Worm (Caenorhabditis elegans) whole organism, L1 larva: Measurements from ENCODE around the gene M163.21.

Experiments
- C34B4.2 ChIP-seq: sonication (generic microtip); optimal IDR thresholded peaks from 2 replicates; lab custom pipeline; 2017; ENCODE audit warnings: mild to moderate bottlenecking, missing genetic modification characterization, missing compliant biosample characterization
- F16B12.6 ChIP-seq: fragments of 150-350 bp; optimal IDR thresholded peaks from 2 replicates; lab custom pipeline; 2014; ENCODE audit warnings: missing biosample characterization, missing genetic modification characterization
- aha-1 ChIP-seq: fragments of 150-350 bp; optimal IDR thresholded peaks from 2 replicates; lab custom pipeline; 2014; ENCODE audit warnings: missing biosample characterization, missing genetic modification characterization
- alr-1 ChIP-seq: fragments of 200-800 bp; sonication (Bioruptor generic); optimal IDR thresholded peaks from 2 replicates; lab custom pipeline; 2018; ENCODE audit warnings: borderline replicate concordance, mild to moderate bottlenecking, missing genetic modification characterization, missing compliant biosample characterization
- ama-1 ChIP-seq: fragments of 150-350 bp; optimal IDR thresholded peaks from 2 replicates; lab custom pipeline; 2014
- blmp-1 ChIP-seq: fragments of 150-350 bp; optimal IDR thresholded peaks from 2 replicates; lab custom pipeline; 2014; ENCODE audit warnings: missing biosample characterization, missing genetic modification characterization
- ceh-63 ChIP-seq: fragments of 200-800 bp; sonication (Bioruptor generic); optimal IDR thresholded peaks from 2 replicates; lab custom pipeline; 2018; ENCODE audit warnings: mild to moderate bottlenecking, missing genetic modification characterization, missing compliant biosample characterization
- ceh-82 ChIP-seq, 3 experiments: fragments of 150-350 bp in 1 of 3; sonication (generic microtip) in 2 of 3; optimal IDR thresholded peaks; 2 replicates each; lab custom pipeline; 2014 to 2017; ENCODE audit warnings: missing biosample characterization in 3 of 3, missing genetic modification characterization in 3 of 3
- ceh-88 ChIP-seq: fragments of 200-800 bp; sonication (Bioruptor generic); IDR thresholded peaks from 2 replicates; pipeline ENCODE4 v1.3.6; 2022; ENCODE audit warnings: missing genetic modification characterization, missing compliant biosample characterization
- ceh-90 ChIP-seq: sonication (generic microtip); optimal IDR thresholded peaks from 2 replicates; lab custom pipeline; 2016; ENCODE audit warnings: missing genetic modification characterization, missing compliant biosample characterization
- efl-3 ChIP-seq: fragments of 200-800 bp; sonication (Bioruptor generic); optimal IDR thresholded peaks from 2 replicates; lab custom pipeline; 2018; ENCODE audit warnings: mild to moderate bottlenecking, missing genetic modification characterization, missing compliant biosample characterization
- egl-13 ChIP-seq: sonication (generic microtip); optimal IDR thresholded peaks from 2 replicates; lab custom pipeline; 2016; ENCODE audit warnings: missing genotype, missing genetic modification reagents, missing genetic modification characterization, missing compliant biosample characterization
- egl-27 ChIP-seq, 2 experiments: fragments of 150-350 bp in 1 of 2; sonication (generic microtip); optimal IDR thresholded peaks; 3 replicates each; lab custom pipeline; 2017 to 2018; ENCODE audit warnings: missing biosample characterization in 2 of 2, missing genetic modification characterization in 2 of 2, missing genetic modification reagents in 2 of 2
- ets-5 ChIP-seq: fragments of 200-800 bp; sonication (Bioruptor generic); IDR thresholded peaks from 2 replicates; pipeline ENCODE4 v1.3.6; 2022; ENCODE audit warnings: missing genetic modification characterization, missing compliant biosample characterization
- fkh-10 ChIP-seq: sonication (generic microtip); optimal IDR thresholded peaks from 2 replicates; lab custom pipeline; 2017; ENCODE audit warnings: missing biosample characterization, missing genetic modification reagents, missing genetic modification characterization
- fos-1 ChIP-seq: fragments of 150-350 bp; optimal IDR thresholded peaks from 2 replicates; lab custom pipeline; 2014; ENCODE audit warnings: missing biosample characterization, missing genetic modification characterization
- grh-1 ChIP-seq: fragments of 200-800 bp; sonication (Bioruptor generic); IDR thresholded peaks from 2 replicates; pipeline ENCODE4 v1.3.6; 2022; ENCODE audit warnings: missing genetic modification reagents, missing genetic modification characterization, missing compliant biosample characterization
- hlh-17 ChIP-seq: fragments of 200-800 bp; sonication (Bioruptor generic); optimal IDR thresholded peaks from 2 replicates; lab custom pipeline; 2018; ENCODE audit warnings: missing genetic modification characterization, mild to moderate bottlenecking, missing compliant biosample characterization, moderate library complexity, borderline replicate concordance
- hlh-4 ChIP-seq: sonication (generic microtip); optimal IDR thresholded peaks from 2 replicates; lab custom pipeline; 2016; ENCODE audit warnings: mild to moderate bottlenecking, missing genetic modification characterization, missing compliant biosample characterization
- hpl-2 ChIP-seq: fragments of 150-350 bp; optimal IDR thresholded peaks from 2 replicates; lab custom pipeline; 2014; ENCODE audit warnings: missing biosample characterization, missing genetic modification reagents, missing genetic modification characterization
- isw-1 ChIP-seq: fragments of 200-800 bp; sonication (Bioruptor generic); IDR thresholded peaks from 2 replicates; pipeline ENCODE4 v1.3.6; 2022; ENCODE audit warnings: missing genetic modification characterization, missing compliant biosample characterization
- lin-13 ChIP-seq: fragments of 150-350 bp; optimal IDR thresholded peaks from 2 replicates; lab custom pipeline; 2014; ENCODE audit warnings: missing biosample characterization, missing genetic modification reagents, missing genetic modification characterization
- lin-14 ChIP-seq: fragments of 200-800 bp; sonication (Bioruptor generic); optimal IDR thresholded peaks from 2 replicates; lab custom pipeline; 2018; ENCODE audit warnings: mild to moderate bottlenecking, missing genetic modification characterization, moderate library complexity, missing compliant biosample characterization
- lin-15B ChIP-seq: fragments of 150-350 bp; sonication (generic microtip); optimal IDR thresholded peaks from 3 replicates; lab custom pipeline; 2014; ENCODE audit warnings: missing biosample characterization, missing genetic modification characterization
- lin-35 ChIP-seq, 2 experiments: fragments of 150-350 bp; optimal IDR thresholded peaks; 2 replicates each; lab custom pipeline; 2014; ENCODE audit warnings: missing biosample characterization in 2 of 2, missing genetic modification characterization in 2 of 2, missing genetic modification reagents in 2 of 2
- lin-39 ChIP-seq: fragments of 150-350 bp; optimal IDR thresholded peaks from 2 replicates; lab custom pipeline; 2014; ENCODE audit warnings: missing biosample characterization, missing genetic modification reagents, missing genetic modification characterization
- lsy-2 ChIP-seq, 2 experiments: fragments of 150-350 bp; optimal IDR thresholded peaks; 2 replicates each; lab custom pipeline; 2014; ENCODE audit warnings: missing biosample characterization in 2 of 2, missing genetic modification characterization in 2 of 2
- mdl-1 ChIP-seq, 2 experiments: fragments of 150-350 bp; optimal IDR thresholded peaks; 2 replicates each; lab custom pipeline; 2014 to 2017; ENCODE audit warnings: missing biosample characterization in 2 of 2, missing genetic modification characterization in 2 of 2, inconsistent platforms in 1 of 2
- nhr-11 ChIP-seq: fragments of 150-350 bp; optimal IDR thresholded peaks from 2 replicates; lab custom pipeline; 2014; ENCODE audit warnings: missing biosample characterization, missing genetic modification characterization
- nhr-12 ChIP-seq: sonication (generic microtip); optimal IDR thresholded peaks from 2 replicates; lab custom pipeline; 2017; ENCODE audit warnings: missing biosample characterization, missing genetic modification characterization
- nhr-19 ChIP-seq: fragments of 200-800 bp; sonication (Bioruptor generic); conservative IDR thresholded peaks from 2 replicates; pipeline ENCODE4 v1.3.6; 2022; ENCODE audit warnings: missing genetic modification characterization, missing compliant biosample characterization
- nhr-20 ChIP-seq: sonication (generic microtip); optimal IDR thresholded peaks from 2 replicates; lab custom pipeline; 2016; ENCODE audit warnings: mild to moderate bottlenecking, missing genetic modification characterization, missing compliant biosample characterization
- nhr-47 ChIP-seq: sonication (generic microtip); optimal IDR thresholded peaks from 2 replicates; lab custom pipeline; 2016; ENCODE audit warnings: mild to moderate bottlenecking, missing genetic modification characterization, moderate library complexity, missing compliant biosample characterization
- nhr-71 ChIP-seq: sonication (generic microtip); optimal IDR thresholded peaks from 2 replicates; lab custom pipeline; 2016; ENCODE audit warnings: mild to moderate bottlenecking, missing genetic modification characterization, moderate library complexity, missing compliant biosample characterization
- nhr-76 ChIP-seq: sonication (generic microtip); optimal IDR thresholded peaks from 2 replicates; lab custom pipeline; 2017; ENCODE audit warnings: missing biosample characterization, missing genetic modification characterization
- nhr-84 ChIP-seq: sonication (generic microtip); optimal IDR thresholded peaks from 2 replicates; lab custom pipeline; 2017; ENCODE audit warnings: missing biosample characterization, missing genetic modification characterization
- nhr-85 ChIP-seq: sonication (generic microtip); peaks from one replicate; lab custom pipeline; 2016; ENCODE audit warnings: missing genetic modification characterization, inconsistent platforms, missing compliant biosample characterization
- pqm-1 ChIP-seq: sonication (generic microtip); optimal IDR thresholded peaks from 3 replicates; lab custom pipeline; 2017; ENCODE audit warnings: missing biosample characterization, missing genetic modification characterization
- rnt-1 ChIP-seq: sonication (generic microtip); optimal IDR thresholded peaks from 2 replicates; lab custom pipeline; 2016; ENCODE audit warnings: mild to moderate bottlenecking, missing genetic modification characterization, moderate library complexity, missing compliant biosample characterization
- snpc-4 ChIP-seq: fragments of 150-350 bp; optimal IDR thresholded peaks from 2 replicates; lab custom pipeline; 2014; ENCODE audit warnings: missing biosample characterization, missing genetic modification characterization
- sox-4 ChIP-seq: sonication (generic microtip); optimal IDR thresholded peaks from 2 replicates; lab custom pipeline; 2016; ENCODE audit warnings: missing genetic modification characterization, missing compliant biosample characterization
- sptf-1 ChIP-seq: fragments of 150-350 bp; optimal IDR thresholded peaks from 2 replicates; lab custom pipeline; 2014; ENCODE audit warnings: missing biosample characterization, missing genetic modification characterization
- sup-37 ChIP-seq: fragments of 200-800 bp; sonication (Bioruptor generic); optimal IDR thresholded peaks from 2 replicates; lab custom pipeline; 2018; ENCODE audit warnings: mild to moderate bottlenecking, missing genetic modification characterization, missing compliant biosample characterization
- swsn-7 ChIP-seq: sonication (generic microtip); optimal IDR thresholded peaks from 2 replicates; lab custom pipeline; 2016; ENCODE audit warnings: missing genetic modification characterization, missing compliant biosample characterization
- unc-130 ChIP-seq: fragments of 150-350 bp; optimal IDR thresholded peaks from 2 replicates; lab custom pipeline; 2017; ENCODE audit warnings: missing biosample characterization, missing genetic modification characterization, inconsistent platforms
- unc-62 ChIP-seq: fragments of 150-350 bp; optimal IDR thresholded peaks from 2 replicates; lab custom pipeline; 2014; ENCODE audit warnings: missing biosample characterization, missing genetic modification reagents, missing genetic modification characterization
- unc-86 ChIP-seq: sonication (generic microtip); optimal IDR thresholded peaks from 2 replicates; lab custom pipeline; 2016; ENCODE audit warnings: missing genetic modification characterization, missing compliant biosample characterization
- xbp-1 ChIP-seq: sonication (generic microtip); optimal IDR thresholded peaks from 2 replicates; lab custom pipeline; 2016; ENCODE audit warnings: missing genetic modification characterization, missing compliant biosample characterization
- zag-1 ChIP-seq: fragments of 150-350 bp; optimal IDR thresholded peaks from 2 replicates; lab custom pipeline; 2014; ENCODE audit warnings: missing biosample characterization, missing genetic modification characterization
- ztf-11 ChIP-seq, 2 experiments: sonication (generic microtip); optimal IDR thresholded peaks; 2 replicates each; lab custom pipeline; 2016 to 2017; ENCODE audit warnings: missing genetic modification characterization in 2 of 2, missing biosample characterization in 1 of 2, missing compliant biosample characterization in 1 of 2
- ztf-4 ChIP-seq: fragments of 150-350 bp; optimal IDR thresholded peaks from 2 replicates; lab custom pipeline; 2014; ENCODE audit warnings: missing biosample characterization, missing genetic modification characterization

Gene M163.21

DNA sequence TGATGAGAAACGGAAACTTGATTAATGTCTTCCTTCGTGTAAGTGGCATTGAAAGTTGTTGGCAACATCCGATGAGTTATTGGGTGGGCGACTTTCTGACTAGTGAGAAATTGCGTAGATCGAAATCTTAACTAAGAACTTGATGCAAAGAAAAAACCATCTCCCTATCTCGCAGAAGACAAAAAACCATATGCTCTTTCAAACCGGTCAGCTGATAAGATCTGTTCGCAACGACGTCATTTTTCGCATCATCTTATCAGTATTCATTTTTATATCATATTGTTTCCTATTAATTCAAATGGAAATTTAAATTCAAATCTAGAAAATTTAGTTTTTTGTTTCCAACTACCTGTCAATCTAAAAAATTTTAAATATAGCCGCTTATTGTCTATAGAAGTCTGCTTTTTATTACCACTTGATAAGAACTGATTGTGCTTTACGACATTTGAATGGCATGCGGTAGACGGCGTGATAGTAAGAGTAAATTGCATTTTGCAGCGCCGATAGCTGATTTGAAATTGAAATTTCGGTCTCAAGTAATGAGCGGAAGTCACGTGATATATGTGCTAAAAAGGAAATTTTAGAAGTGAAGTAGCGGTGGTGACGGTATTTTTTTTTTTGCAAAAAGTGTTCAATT, 33.9 kb downstream of the M163.21 start (continued):
- TF ChIP-seq nhr-19 (GFP tag; lab: Robert Waterston, UW): peak; percentile 7; the same call in 1 of the 2 replicates
- no peak for TF ChIP-seq hlh-4 (tag; lab: Kevin White, UChicago)

DNA sequence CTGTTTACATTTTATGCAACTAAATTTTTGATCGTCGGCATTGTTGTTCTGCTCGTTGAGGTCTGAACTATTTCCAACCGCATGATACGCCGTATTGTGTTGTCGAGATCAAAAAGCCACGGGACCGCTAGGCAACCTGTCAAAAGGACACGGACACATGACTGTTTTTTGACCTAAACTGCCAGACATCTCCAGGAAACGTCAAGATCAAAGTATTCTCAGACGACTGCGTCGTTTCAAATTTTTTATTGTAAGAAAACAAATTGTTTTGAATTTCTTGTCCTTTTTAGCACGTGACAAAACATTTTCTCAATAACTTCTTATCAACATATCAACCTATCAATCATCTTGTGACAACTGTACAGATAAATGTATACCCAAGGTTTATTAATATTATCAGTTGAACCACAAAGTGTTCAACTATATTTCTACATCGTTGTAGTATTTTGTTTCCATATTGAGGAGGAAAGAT, 35.5 kb downstream of the M163.21 start:
- TF ChIP-seq swsn-7 (tag; lab: Kevin White, UChicago): no peak
- TF ChIP-seq egl-27 (tag; optimal IDR thresholded peaks at IDR 0.05; lab: Kevin White, UChicago): no peak
- TF ChIP-seq F16B12.6 (tag; lab: Kevin White, UChicago): no peak
- peak in 1 of 2 experiments; percentile 78 for TF ChIP-seq mdl-1 (tag; optimal IDR thresholded peaks at IDR 0.05; lab: Kevin White, UChicago)
- peak; percentile 28 for TF ChIP-seq pqm-1 (tag; lab: Kevin White, UChicago)
- TF ChIP-seq rnt-1 (tag; lab: Kevin White, UChicago): peak; percentile 10
- TF ChIP-seq efl-3 (GFP tag; lab: Kevin White, UChicago): no peak
- no peak for TF ChIP-seq lin-39
- TF ChIP-seq unc-62 (GFP tag; lab: Kevin White, UChicago): no peak
- TF ChIP-seq nhr-20 (tag; lab: Kevin White, UChicago): peak; percentile 92
- TF ChIP-seq ztf-4 (tag; lab: Kevin White, UChicago): no peak
- no peak for TF ChIP-seq hlh-4 (tag; lab: Kevin White, UChicago)
- no peak for TF ChIP-seq zag-1
- peak; percentile 98 for TF ChIP-seq nhr-85
- TF ChIP-seq nhr-47: peak; percentile 63
- no peak for TF ChIP-seq egl-13
- TF ChIP-seq snpc-4 (tag; lab: Kevin White, UChicago): no peak
- TF ChIP-seq nhr-76 (tag; lab: Kevin White, UChicago): no peak
- TF ChIP-seq fos-1 (tag; lab: Kevin White, UChicago): peak; percentile 21
- TF ChIP-seq ama-1 (lab: Kevin White, UChicago): no peak
- no peak for TF ChIP-seq sup-37 (GFP tag; lab: Kevin White, UChicago)
- TF ChIP-seq unc-86: no peak
- TF ChIP-seq nhr-12 (tag; lab: Kevin White, UChicago): no peak
- no peak for TF ChIP-seq lin-15B (tag; lab: Kevin White, UChicago)
- no peak for TF ChIP-seq nhr-84 (tag; lab: Kevin White, UChicago)
- TF ChIP-seq ceh-90 (tag; lab: Kevin White, UChicago): no peak
- TF ChIP-seq ceh-63: peak; percentile 19
- no peak for TF ChIP-seq isw-1 (GFP tag; lab: Robert Waterston, UW)
- TF ChIP-seq ceh-88: no peak
- TF ChIP-seq ets-5 (GFP tag; lab: Robert Waterston, UW): no peak
- TF ChIP-seq sptf-1: no peak
- peak; percentile 71 for TF ChIP-seq grh-1
- TF ChIP-seq blmp-1 (tag; lab: Kevin White, UChicago): peak; percentile 60
- no peak for TF ChIP-seq C34B4.2
- no peak for TF ChIP-seq alr-1
- TF ChIP-seq ceh-82 (tag; optimal IDR thresholded peaks at IDR 0.05; lab: Kevin White, UChicago): no peak
- TF ChIP-seq nhr-71: peak; percentile 91
- TF ChIP-seq nhr-11 (tag; lab: Kevin White, UChicago): no peak
- no peak for TF ChIP-seq ztf-11 (tag; optimal IDR thresholded peaks at IDR 0.05; lab: Kevin White, UChicago)
- TF ChIP-seq xbp-1 (tag; lab: Kevin White, UChicago): no peak
- peak; percentile 76 for TF ChIP-seq lin-14 (GFP tag; lab: Kevin White, UChicago)
- peak; percentile 36 for TF ChIP-seq unc-130 (tag; lab: Kevin White, UChicago)
- TF ChIP-seq lsy-2 (tag; optimal IDR thresholded peaks at IDR 0.05; lab: Kevin White, UChicago): peak; percentile 46 to 48
- TF ChIP-seq fkh-10 (GFP tag; lab: Kevin White, UChicago): no peak
- no peak for TF ChIP-seq sox-4 (tag; lab: Kevin White, UChicago)
- TF ChIP-seq lin-35 (GFP tag; optimal IDR thresholded peaks at IDR 0.05; lab: Kevin White, UChicago): peak in 1 of 2 experiments; percentile 83
- TF ChIP-seq hlh-17 (GFP tag; lab: Kevin White, UChicago): no peak
- peak; percentile 44 for TF ChIP-seq lin-13 (GFP tag; lab: Kevin White, UChicago)
- no peak for TF ChIP-seq aha-1 (tag; lab: Kevin White, UChicago)
- no peak for TF ChIP-seq hpl-2 (GFP tag; lab: Kevin White, UChicago)
